Fruit fly (Drosophila melanogaster): Measurements from ENCODE around the gene CG32641.
A peak's percentile ranks its signal among the peaks of the same experiment; 100 is the strongest.

Gene CG32641

dm6 chrX:13211357-13212137, 27.3 kb downstream of the CG32641 start, which contains the start of gene sno (continued):
- TF ChIP-seq Aef1 (GFP tag; IDR thresholded peaks at IDR 0.05), result no peak
- TF ChIP-seq CG3847 (GFP tag; IDR thresholded peaks at IDR 0.05), result peak; percentile 22; the same call in 1 of the 2 replicates
- no peak; the same call in 1 of the 2 replicates for TF ChIP-seq NFAT (GFP tag; IDR thresholded peaks at IDR 0.05)
- TF ChIP-seq vnd (GFP tag; IDR thresholded peaks at IDR 0.05; ENCODE audit: partially characterized antibody), result peak; percentile 79
- TF ChIP-seq CG1529 (GFP tag; optimal IDR thresholded peaks at IDR 0.05), result no peak
- no peak for TF ChIP-seq Xrp1 (GFP tag; IDR thresholded peaks at IDR 0.05)
- TF ChIP-seq CG11456 (GFP tag; IDR thresholded peaks at IDR 0.05), result no peak
- no peak for TF ChIP-seq CG15011 (GFP tag; optimal IDR thresholded peaks at IDR 0.05)
- TF ChIP-seq CG10543 (GFP tag; optimal IDR thresholded peaks at IDR 0.05), result no peak
- TF ChIP-seq CG7928 (GFP tag; optimal IDR thresholded peaks at IDR 0.05), result no peak
- no peak for TF ChIP-seq YL-1 (GFP tag; optimal IDR thresholded peaks at IDR 0.05)
- TF ChIP-seq en (GFP tag; optimal IDR thresholded peaks at IDR 0.05), result no peak
- no peak for TF ChIP-seq btn (GFP tag; optimal IDR thresholded peaks at IDR 0.05)
- TF ChIP-seq ro (GFP tag; IDR thresholded peaks at IDR 0.05), result no peak
- TF ChIP-seq pita (GFP tag; optimal IDR thresholded peaks at IDR 0.05), result no peak
- 0 out of 2 replicates have a peak, but pooled peaks have one; percentile 5 for TF ChIP-seq Rfx (GFP tag; IDR thresholded peaks at IDR 0.05)
- no peak for TF ChIP-seq Xbp1 (GFP tag; optimal IDR thresholded peaks at IDR 0.05)
- TF ChIP-seq sc (optimal IDR thresholded peaks at IDR 0.05), result no peak
- no peak for TF ChIP-seq sc (GFP tag; optimal IDR thresholded peaks at IDR 0.05)
- no peak for TF ChIP-seq CG17802 (tag; optimal IDR thresholded peaks at IDR 0.05)
- no peak for TF ChIP-seq dpn (GFP tag; optimal IDR thresholded peaks at IDR 0.05)
- TF ChIP-seq CG6175 (GFP tag; IDR thresholded peaks at IDR 0.05), result no peak
- no peak for TF ChIP-seq crc (GFP tag; optimal IDR thresholded peaks at IDR 0.05)
- TF ChIP-seq CG10462 (GFP tag; optimal IDR thresholded peaks at IDR 0.05), result no peak
- TF ChIP-seq NfI (GFP tag; optimal IDR thresholded peaks at IDR 0.05), result no peak
- TF ChIP-seq nerfin-2 (GFP tag; IDR thresholded peaks at IDR 0.05; ENCODE audit: partially characterized antibody), result peak; percentile 70
- peak; percentile 14; the same call in 1 of the 3 replicates for TF ChIP-seq CG34422 (GFP tag; IDR thresholded peaks at IDR 0.05)
- no peak for TF ChIP-seq CG30431 (GFP tag; optimal IDR thresholded peaks at IDR 0.05)
- no peak for TF ChIP-seq Trl (optimal IDR thresholded peaks at IDR 0.05)
- no peak for TF ChIP-seq Trl (GFP tag; optimal IDR thresholded peaks at IDR 0.05)
- TF ChIP-seq nom (GFP tag; optimal IDR thresholded peaks at IDR 0.05), result no peak
- TF ChIP-seq oc (tag; optimal IDR thresholded peaks at IDR 0.05), result no peak
- TF ChIP-seq ham (GFP tag; IDR thresholded peaks at IDR 0.05), result no peak
- no peak for TF ChIP-seq Ssrp (tag; optimal IDR thresholded peaks at IDR 0.05)
- TF ChIP-seq CG14014 (GFP tag; IDR thresholded peaks at IDR 0.05), result no peak
- no peak for TF ChIP-seq H15 (GFP tag; IDR thresholded peaks at IDR 0.05)
- no peak for TF ChIP-seq ash1 (GFP tag; optimal IDR thresholded peaks at IDR 0.05)
- no peak for TF ChIP-seq jing (GFP tag; optimal IDR thresholded peaks at IDR 0.05)
- no peak for TF ChIP-seq pho (GFP tag; optimal IDR thresholded peaks at IDR 0.05)
- TF ChIP-seq CG6654 (GFP tag; optimal IDR thresholded peaks at IDR 0.05), result no peak
- TF ChIP-seq CG12155 (GFP tag; optimal IDR thresholded peaks at IDR 0.05), result peak; percentile 86
- TF ChIP-seq CG30020 (tag; optimal IDR thresholded peaks at IDR 0.05), result peak; percentile 23
- TF ChIP-seq CG3995 (GFP tag; optimal IDR thresholded peaks at IDR 0.05), result no peak
- no peak for TF ChIP-seq CG10431 (GFP tag; optimal IDR thresholded peaks at IDR 0.05)
- TF ChIP-seq Hmr (GFP tag; optimal IDR thresholded peaks at IDR 0.05), result no peak
- no peak for TF ChIP-seq vvl (GFP tag; IDR thresholded peaks at IDR 0.05)
- TF ChIP-seq CG6689 (GFP tag; IDR thresholded peaks at IDR 0.05), result no peak
- no peak for TF ChIP-seq emc (GFP tag; optimal IDR thresholded peaks at IDR 0.05)
- no peak for TF ChIP-seq CG14050 (GFP tag; IDR thresholded peaks at IDR 0.05)
- no peak for TF ChIP-seq NC2α (GFP tag; optimal IDR thresholded peaks at IDR 0.05)
- no peak for TF ChIP-seq Bdp1 (GFP tag; optimal IDR thresholded peaks at IDR 0.05)
- TF ChIP-seq CG3726 (GFP tag; IDR thresholded peaks at IDR 0.05), result no peak

Data from whole organism, embryonic.